Fruit fly (Drosophila melanogaster) whole organism, embryonic: ENCODE data around the gene DnaJ-H.

ENCODE experiments used
- ATbp ChIP-seq: fragments of 200-800 bp; sonication (Bioruptor generic); optimal IDR thresholded peaks from 2 replicates; lab custom pipeline; 2017; ENCODE audit warnings: missing biosample characterization, mild to moderate bottlenecking, missing genetic modification characterization, missing genetic modification reagents
- Aef1 ChIP-seq: fragments of 200-800 bp; sonication (Bioruptor generic); IDR thresholded peaks from 3 replicates; pipeline ENCODE4 v1.3.6; 2022; ENCODE audit warnings: missing biosample characterization, missing genetic modification characterization
- Atf-2 ChIP-seq: fragments of 200-800 bp; sonication (Bioruptor generic); optimal IDR thresholded peaks from 2 replicates; lab custom pipeline; 2016; ENCODE audit warnings: missing biosample characterization, missing genetic modification characterization
- Atf6 ChIP-seq: fragments of 200-800 bp; sonication (Bioruptor generic); IDR thresholded peaks from 2 replicates; pipeline ENCODE4 v1.3.6; 2022; ENCODE audit warnings: missing biosample characterization, missing genetic modification characterization
- BEAF-32 ChIP-seq: fragments of 200-800 bp; sonication (Bioruptor generic); optimal IDR thresholded peaks from 3 replicates; lab custom pipeline; 2017; ENCODE audit warnings: missing biosample characterization, missing genetic modification characterization, mild to moderate bottlenecking, moderate library complexity, missing genetic modification reagents
- CG11398 ChIP-seq: fragments of 200-800 bp; sonication (Bioruptor generic); optimal IDR thresholded peaks from 2 replicates; lab custom pipeline; 2016; ENCODE audit warnings: missing biosample characterization, missing genetic modification characterization
- CG1233 ChIP-seq: fragments of 200-800 bp; sonication (Bioruptor generic); optimal IDR thresholded peaks from 4 replicates; lab custom pipeline; 2018; ENCODE audit warnings: missing biosample characterization, mild to moderate bottlenecking, missing genetic modification characterization
- CG12769 ChIP-seq: fragments of 200-800 bp; sonication (Bioruptor generic); optimal IDR thresholded peaks from 2 replicates; lab custom pipeline; 2019; ENCODE audit warnings: missing biosample characterization, mild to moderate bottlenecking, missing genetic modification characterization, moderate library complexity
- CG14014 ChIP-seq: fragments of 200-800 bp; sonication (Bioruptor generic); IDR thresholded peaks from 2 replicates; pipeline ENCODE4 v1.3.6; 2022; ENCODE audit warnings: missing biosample characterization, missing genetic modification characterization
- CG1529 ChIP-seq: fragments of 200-800 bp; sonication (Bioruptor generic); optimal IDR thresholded peaks from 3 replicates; lab custom pipeline; 2018; ENCODE audit warnings: missing biosample characterization, missing genetic modification characterization
- CG15514 ChIP-seq: fragments of 200-800 bp; sonication (Bioruptor generic); optimal IDR thresholded peaks from 3 replicates; lab custom pipeline; 2017; ENCODE audit warnings: missing biosample characterization, missing genetic modification characterization, mild to moderate bottlenecking, moderate library complexity, missing genetic modification reagents
- CG17385 ChIP-seq: fragments of 200-800 bp; sonication (Bioruptor generic); optimal IDR thresholded peaks from 3 replicates; lab custom pipeline; 2018; ENCODE audit warnings: missing biosample characterization, mild to moderate bottlenecking, missing genetic modification characterization
- CG31388 ChIP-seq: fragments of 200-800 bp; sonication (Bioruptor generic); optimal IDR thresholded peaks from 2 replicates; lab custom pipeline; 2016; ENCODE audit warnings: missing biosample characterization, missing genetic modification characterization
- CG3407 ChIP-seq: fragments of 200-800 bp; sonication (Bioruptor generic); optimal IDR thresholded peaks from 2 replicates; lab custom pipeline; 2018; ENCODE audit warnings: missing biosample characterization, mild to moderate bottlenecking, missing genetic modification characterization
- CG3995 ChIP-seq: fragments of 200-800 bp; sonication (Bioruptor generic); optimal IDR thresholded peaks from 3 replicates; lab custom pipeline; 2016; ENCODE audit warnings: missing biosample characterization, missing genetic modification characterization
- CG42726 ChIP-seq: fragments of 200-800 bp; sonication (Bioruptor generic); IDR thresholded peaks from 2 replicates; pipeline ENCODE4 v1.3.6; 2022; ENCODE audit warnings: missing biosample characterization, missing genetic modification characterization; ENCODE audit not compliant: partially characterized antibody
- CG4617 ChIP-seq: fragments of 200-800 bp; sonication (Bioruptor generic); optimal IDR thresholded peaks from 3 replicates; lab custom pipeline; 2016; ENCODE audit warnings: missing biosample characterization, missing genetic modification characterization, borderline replicate concordance
- CG4854 ChIP-seq: fragments of 200-800 bp; sonication (Bioruptor generic); optimal IDR thresholded peaks from 2 replicates; lab custom pipeline; 2016; ENCODE audit warnings: missing biosample characterization, missing genetic modification characterization, inconsistent platforms
- CG7372 ChIP-seq: fragments of 200-800 bp; sonication (Bioruptor generic); IDR thresholded peaks from 2 replicates; pipeline ENCODE4 v1.3.6; 2022; ENCODE audit warnings: missing biosample characterization, missing genetic modification characterization
- CG8765 ChIP-seq: fragments of 200-800 bp; sonication (Bioruptor generic); IDR thresholded peaks from 2 replicates; pipeline ENCODE4 v1.3.6; 2022; ENCODE audit warnings: missing biosample characterization, missing genetic modification characterization
- Deaf1 ChIP-seq: fragments of 200-800 bp; optimal IDR thresholded peaks from 3 replicates; lab custom pipeline; 2019; ENCODE audit warnings: missing biosample characterization, mild to moderate bottlenecking, missing genetic modification characterization, moderate library complexity
- Drgx ChIP-seq: fragments of 200-800 bp; sonication (Bioruptor generic); IDR thresholded peaks from 2 replicates; pipeline ENCODE4 v1.3.6; 2022; ENCODE audit warnings: missing biosample characterization, missing genetic modification characterization
- GATAe ChIP-seq: fragments of 200-800 bp; sonication (Bioruptor generic); conservative IDR thresholded peaks from 2 replicates; pipeline ENCODE4 v1.3.6; 2022; ENCODE audit warnings: missing biosample characterization, missing genetic modification characterization
- HLH4C ChIP-seq: fragments of 200-800 bp; sonication (Bioruptor generic); IDR thresholded peaks from 3 replicates; pipeline ENCODE4 v1.3.6; 2022; ENCODE audit warnings: missing biosample characterization, missing genetic modification characterization; ENCODE audit not compliant: partially characterized antibody
- NC2α ChIP-seq: fragments of 200-800 bp; sonication (Bioruptor generic); optimal IDR thresholded peaks from 2 replicates; lab custom pipeline; 2016; ENCODE audit warnings: missing biosample characterization, missing genetic modification characterization
- Ptx1 ChIP-seq: fragments of 200-800 bp; sonication (Bioruptor generic); IDR thresholded peaks from 2 replicates; pipeline ENCODE4 v1.3.6; 2022; ENCODE audit warnings: missing biosample characterization, missing genetic modification characterization
- Sox100B ChIP-seq: fragments of 200-800 bp; sonication (Bioruptor generic); optimal IDR thresholded peaks from 3 replicates; lab custom pipeline; 2018; ENCODE audit warnings: missing biosample characterization, mild to moderate bottlenecking, missing genetic modification characterization
- Sry-δ ChIP-seq: fragments of 200-800 bp; sonication (Bioruptor generic); optimal IDR thresholded peaks from 2 replicates; lab custom pipeline; 2016; ENCODE audit warnings: missing biosample characterization, missing genetic modification characterization
- Trl ChIP-seq, 3 experiments: fragments of >200 bp in 2 of 3; fragments of 200-800 bp in 1 of 3; sonication (Bioruptor generic) in 1 of 3; optimal IDR thresholded peaks; 2 replicates in 1 of 3; 3 replicates in 2 of 3; lab custom pipeline; 2016 to 2017; ENCODE audit warnings: missing biosample characterization in 1 of 3, missing genetic modification characterization in 1 of 3
- Vsx1 ChIP-seq: fragments of 200-800 bp; sonication (Bioruptor generic); optimal IDR thresholded peaks from 2 replicates; lab custom pipeline; 2017; ENCODE audit warnings: missing biosample characterization, mild to moderate bottlenecking, missing genetic modification characterization, missing genetic modification reagents
- bowl ChIP-seq: fragments of 200-800 bp; sonication (Bioruptor generic); IDR thresholded peaks from 2 replicates; pipeline ENCODE4 v1.3.6; 2022; ENCODE audit warnings: missing biosample characterization, missing genetic modification characterization
- bsh ChIP-seq, 2 experiments: fragments of 200-800 bp; sonication (Bioruptor generic); optimal IDR thresholded peaks; 2 replicates each; lab custom pipeline; 2017 to 2018; ENCODE audit warnings: mild to moderate bottlenecking in 2 of 2, missing biosample characterization in 2 of 2, missing genetic modification characterization in 2 of 2, moderate library complexity in 1 of 2
- cato ChIP-seq: fragments of 200-800 bp; sonication (Bioruptor generic); optimal IDR thresholded peaks from 2 replicates; lab custom pipeline; 2016; ENCODE audit warnings: missing biosample characterization, missing genetic modification characterization, borderline replicate concordance
- caup ChIP-seq: fragments of 200-800 bp; sonication (Bioruptor generic); optimal IDR thresholded peaks from 3 replicates; lab custom pipeline; 2017; ENCODE audit warnings: missing biosample characterization, mild to moderate bottlenecking, missing genetic modification characterization, moderate library complexity; ENCODE audit not compliant: severe bottlenecking
- crp ChIP-seq, 2 experiments: fragments of 200-800 bp; sonication (Bioruptor generic); optimal IDR thresholded peaks; 2 replicates in 1 of 2; 3 replicates in 1 of 2; lab custom pipeline; 2017; ENCODE audit warnings: missing biosample characterization in 2 of 2, missing genetic modification characterization in 2 of 2, mild to moderate bottlenecking in 1 of 2, moderate library complexity in 1 of 2
- da ChIP-seq: fragments of 200-800 bp; sonication (Bioruptor generic); optimal IDR thresholded peaks from 2 replicates; lab custom pipeline; 2016; ENCODE audit warnings: missing biosample characterization, missing genetic modification characterization
- danr ChIP-seq: fragments of 200-800 bp; sonication (Bioruptor generic); IDR thresholded peaks from 2 replicates; pipeline ENCODE4 v1.3.6; 2022; ENCODE audit warnings: missing biosample characterization, missing genetic modification characterization
- dati ChIP-seq: fragments of 200-800 bp; sonication (Bioruptor generic); IDR thresholded peaks from 2 replicates; pipeline ENCODE4 v1.3.6; 2022; ENCODE audit warnings: missing biosample characterization, missing genetic modification characterization
- dmrt11E ChIP-seq: fragments of 200-800 bp; sonication (Bioruptor generic); optimal IDR thresholded peaks from 3 replicates; lab custom pipeline; 2018; ENCODE audit warnings: missing biosample characterization, mild to moderate bottlenecking, missing genetic modification characterization, moderate library complexity
- eve ChIP-seq, 2 experiments: fragments of >200 bp; optimal IDR thresholded peaks; 2 replicates each; lab custom pipeline; 2017; ENCODE audit warnings: missing biosample characterization in 2 of 2, missing genetic modification characterization in 2 of 2
- hbn ChIP-seq: fragments of 200-800 bp; sonication (Bioruptor generic); IDR thresholded peaks from 2 replicates; pipeline ENCODE4 v1.3.6; 2022; ENCODE audit warnings: missing biosample characterization, missing genetic modification characterization; ENCODE audit not compliant: partially characterized antibody
- luna ChIP-seq: fragments of 200-800 bp; sonication (Bioruptor generic); optimal IDR thresholded peaks from 2 replicates; lab custom pipeline; 2016; ENCODE audit warnings: missing biosample characterization, missing genetic modification characterization
- maf-S ChIP-seq: fragments of 200-800 bp; sonication (Bioruptor generic); optimal IDR thresholded peaks from 2 replicates; lab custom pipeline; 2016; ENCODE audit warnings: missing biosample characterization, missing genetic modification characterization
- mld ChIP-seq: fragments of 200-800 bp; sonication (Bioruptor generic); IDR thresholded peaks from 3 replicates; pipeline ENCODE4 v1.3.6; 2022; ENCODE audit warnings: missing biosample characterization, missing genetic modification characterization; ENCODE audit not compliant: partially characterized antibody
- psq ChIP-seq: fragments of 200-800 bp; sonication (Bioruptor generic); optimal IDR thresholded peaks from 2 replicates; lab custom pipeline; 2017; ENCODE audit warnings: missing biosample characterization, missing genetic modification characterization
- row ChIP-seq: fragments of 200-800 bp; sonication (Bioruptor generic); IDR thresholded peaks from 3 replicates; pipeline ENCODE4 v1.3.6; 2022; ENCODE audit warnings: missing biosample characterization, missing genetic modification characterization
- tna ChIP-seq: fragments of 200-800 bp; sonication (Bioruptor generic); IDR thresholded peaks from 2 replicates; pipeline ENCODE4 v1.3.6; 2022; ENCODE audit warnings: missing biosample characterization, missing genetic modification characterization; ENCODE audit not compliant: partially characterized antibody
- ttk ChIP-seq: fragments of 200-800 bp; sonication (Bioruptor generic); IDR thresholded peaks from 2 replicates; pipeline ENCODE4 v2.1.2; 2022; ENCODE audit warnings: missing biosample characterization, missing genetic modification characterization
- unc-4 ChIP-seq: fragments of 200-800 bp; sonication (Bioruptor generic); IDR thresholded peaks from 2 replicates; pipeline ENCODE4 v1.3.6; 2022; ENCODE audit warnings: missing biosample characterization, missing genetic modification characterization; ENCODE audit not compliant: partially characterized antibody
- wor ChIP-seq: fragments of 200-800 bp; sonication (Bioruptor generic); IDR thresholded peaks from 2 replicates; pipeline ENCODE4 v1.3.6; 2022; ENCODE audit warnings: missing biosample characterization, missing genetic modification characterization

Gene DnaJ-H

dm6 chr2L:13191894-13192293 lies 26.0 kb upstream of the DnaJ-H start, which contains the start of the genes CG16974 and Edem2 (continued):
- no peak for TF ChIP-seq CG17385 (GFP tag; lab: Kevin White, UChicago)
- no peak for TF ChIP-seq luna (GFP tag; lab: Kevin White, UChicago)
- TF ChIP-seq cato (GFP tag; lab: Kevin White, UChicago): peak; percentile 26
- no peak for TF ChIP-seq Sox100B (GFP tag; lab: Kevin White, UChicago)
- TF ChIP-seq row: peak; percentile 71
- peak; percentile 6 for TF ChIP-seq CG4854 (GFP tag; lab: Kevin White, UChicago)
- peak; percentile 46 for TF ChIP-seq psq (GFP tag; lab: Kevin White, UChicago)
- TF ChIP-seq CG14014 (GFP tag; lab: Robert Waterston, UW): peak; percentile 72
- peak; percentile 3 for TF ChIP-seq Sry-δ (GFP tag; lab: Kevin White, UChicago)
- no peak for TF ChIP-seq da (GFP tag; lab: Kevin White, UChicago)
- TF ChIP-seq wor (GFP tag; lab: Robert Waterston, UW): peak; percentile 20; the same call in 1 of the 2 replicates
- TF ChIP-seq CG31388 (GFP tag; lab: Kevin White, UChicago): peak; percentile 33
- peak; percentile 44; the same call in 1 of the 2 replicates for TF ChIP-seq CG7372 (GFP tag; lab: Robert Waterston, UW)
- peak; percentile 60 for TF ChIP-seq CG3995
- no peak for TF ChIP-seq CG12769 (tag; lab: Kevin White, UChicago)
- no peak for TF ChIP-seq NC2α (GFP tag; lab: Kevin White, UChicago)
- no peak for TF ChIP-seq Drgx (GFP tag; lab: Robert Waterston, UW)
- no peak for TF ChIP-seq Vsx1 (GFP tag; lab: Kevin White, UChicago)
- peak; percentile 88 for TF ChIP-seq Ptx1
- TF ChIP-seq tna: no peak
- peak; percentile 21; the same call in 1 of the 2 replicates for TF ChIP-seq danr (GFP tag; lab: Robert Waterston, UW)
- TF ChIP-seq ATbp (GFP tag; lab: Kevin White, UChicago): no peak
- no peak for TF ChIP-seq eve (GFP tag; optimal IDR thresholded peaks at IDR 0.05; lab: Kevin White, UChicago)
- TF ChIP-seq CG11398 (GFP tag; lab: Kevin White, UChicago): no peak
- peak; percentile 50 for TF ChIP-seq CG1233 (GFP tag; lab: Kevin White, UChicago)
- TF ChIP-seq Deaf1: no peak
- no peak for TF ChIP-seq CG1529
- TF ChIP-seq HLH4C (GFP tag; lab: Robert Waterston, UW): no peak
- TF ChIP-seq CG15514 (GFP tag; lab: Kevin White, UChicago): no peak
- TF ChIP-seq BEAF-32 (GFP tag; lab: Kevin White, UChicago): peak; percentile 56
- no peak for TF ChIP-seq hbn (GFP tag; lab: Robert Waterston, UW)
- no peak for TF ChIP-seq CG42726
- TF ChIP-seq caup: peak; percentile 64
- no peak for TF ChIP-seq bowl (GFP tag; lab: Robert Waterston, UW)
- TF ChIP-seq Trl (optimal IDR thresholded peaks at IDR 0.05; lab: Kevin White, UChicago): no peak
- no peak for TF ChIP-seq Trl (GFP tag; optimal IDR thresholded peaks at IDR 0.05; lab: Kevin White, UChicago)
- TF ChIP-seq maf-S (GFP tag; lab: Kevin White, UChicago): peak; percentile 15
- TF ChIP-seq bsh (GFP tag; optimal IDR thresholded peaks at IDR 0.05; lab: Kevin White, UChicago): no peak
- no peak for TF ChIP-seq CG3407 (GFP tag; lab: Kevin White, UChicago)
- TF ChIP-seq ttk (GFP tag; lab: Robert Waterston, UW): peak; percentile 60
- peak; percentile 70 for TF ChIP-seq Aef1 (GFP tag; lab: Robert Waterston, UW)
- no peak for TF ChIP-seq unc-4 (GFP tag; lab: Robert Waterston, UW)
- TF ChIP-seq Atf6 (GFP tag; lab: Robert Waterston, UW): peak; percentile 70; the same call in 1 of the 2 replicates
- peak in 1 of 2 experiments; percentile 73 for TF ChIP-seq crp (GFP tag; optimal IDR thresholded peaks at IDR 0.05; lab: Kevin White, UChicago)
- no peak for TF ChIP-seq mld
- peak; percentile 46; the same call in 1 of the 2 replicates for TF ChIP-seq CG8765
- peak; percentile 87 for TF ChIP-seq GATAe (GFP tag; lab: Robert Waterston, UW)
- TF ChIP-seq dati: no peak
- peak; percentile 90 for TF ChIP-seq CG4617
- TF ChIP-seq Atf-2 (GFP tag; lab: Kevin White, UChicago): no peak
- peak; percentile 70 for TF ChIP-seq dmrt11E (tag; lab: Kevin White, UChicago)
